Worm (Caenorhabditis elegans) whole organism, L1 larva: ENCODE results near the gene ari-2.

Source experiments
- C34B4.2 ChIP-seq: sonication (generic microtip); optimal IDR thresholded peaks from 2 replicates; lab custom pipeline; 2017; ENCODE audit warnings: mild to moderate bottlenecking, missing genetic modification characterization, missing compliant biosample characterization
- Y116A8C.19 ChIP-seq: sonication (generic microtip); optimal IDR thresholded peaks from 2 replicates; lab custom pipeline; 2016; ENCODE audit warnings: missing compliant biosample characterization, missing genetic modification characterization, borderline replicate concordance
- aha-1 ChIP-seq: fragments of 150-350 bp; optimal IDR thresholded peaks from 2 replicates; lab custom pipeline; 2014; ENCODE audit warnings: missing biosample characterization, missing genetic modification characterization
- aly-2 ChIP-seq: fragments of 150-350 bp; optimal IDR thresholded peaks from 2 replicates; lab custom pipeline; 2014; ENCODE audit warnings: missing biosample characterization, missing genetic modification characterization
- ama-1 ChIP-seq: fragments of 150-350 bp; optimal IDR thresholded peaks from 2 replicates; lab custom pipeline; 2014
- blmp-1 ChIP-seq: fragments of 150-350 bp; optimal IDR thresholded peaks from 2 replicates; lab custom pipeline; 2014; ENCODE audit warnings: missing biosample characterization, missing genetic modification characterization
- ceh-63 ChIP-seq: fragments of 200-800 bp; sonication (Bioruptor generic); optimal IDR thresholded peaks from 2 replicates; lab custom pipeline; 2018; ENCODE audit warnings: mild to moderate bottlenecking, missing genetic modification characterization, missing compliant biosample characterization
- ceh-8 ChIP-seq: fragments of 200-800 bp; sonication (Bioruptor generic); optimal IDR thresholded peaks from 2 replicates; lab custom pipeline; 2018; ENCODE audit warnings: mild to moderate bottlenecking, missing genetic modification characterization, moderate library complexity, missing compliant biosample characterization
- ceh-88 ChIP-seq: fragments of 200-800 bp; sonication (Bioruptor generic); IDR thresholded peaks from 2 replicates; pipeline ENCODE4 v1.3.6; 2022; ENCODE audit warnings: missing genetic modification characterization, missing compliant biosample characterization
- ceh-90 ChIP-seq: sonication (generic microtip); optimal IDR thresholded peaks from 2 replicates; lab custom pipeline; 2016; ENCODE audit warnings: missing genetic modification characterization, missing compliant biosample characterization
- ces-1 ChIP-seq: fragments of 150-350 bp; optimal IDR thresholded peaks from 2 replicates; lab custom pipeline; 2014; ENCODE audit warnings: missing biosample characterization, missing genetic modification reagents, missing genetic modification characterization
- dpl-1 ChIP-seq, 3 experiments: fragments of 150-350 bp in 2 of 3; sonication (generic microtip) in 1 of 3; optimal IDR thresholded peaks; 2 replicates each; lab custom pipeline; 2014 to 2017; ENCODE audit warnings: missing biosample characterization in 3 of 3, missing genetic modification characterization in 3 of 3, missing genetic modification reagents in 3 of 3
- efl-1 ChIP-seq, 4 experiments: fragments of 150-350 bp; optimal IDR thresholded peaks in 3 of 4; peaks in 1 of 4; 1 replicate in 1 of 4; 2 replicates in 3 of 4; lab custom pipeline; 2014; ENCODE audit warnings: missing biosample characterization in 2 of 4, missing genetic modification characterization in 2 of 4, missing genetic modification reagents in 2 of 4
- egl-13 ChIP-seq: sonication (generic microtip); optimal IDR thresholded peaks from 2 replicates; lab custom pipeline; 2016; ENCODE audit warnings: missing genotype, missing genetic modification reagents, missing genetic modification characterization, missing compliant biosample characterization
- egl-27 ChIP-seq, 2 experiments: fragments of 150-350 bp in 1 of 2; sonication (generic microtip); optimal IDR thresholded peaks; 3 replicates each; lab custom pipeline; 2017 to 2018; ENCODE audit warnings: missing biosample characterization in 2 of 2, missing genetic modification characterization in 2 of 2, missing genetic modification reagents in 2 of 2
- elt-2 ChIP-seq: sonication (generic microtip); optimal IDR thresholded peaks from 2 replicates; lab custom pipeline; 2016; ENCODE audit warnings: missing genetic modification characterization, mild to moderate bottlenecking, inconsistent platforms, missing compliant biosample characterization, missing genetic modification reagents
- fkh-4 ChIP-seq: sonication (generic microtip); optimal IDR thresholded peaks from 2 replicates; lab custom pipeline; 2016; ENCODE audit warnings: missing compliant biosample characterization, missing genetic modification characterization, borderline replicate concordance
- fkh-8 ChIP-seq: sonication (generic microtip); optimal IDR thresholded peaks from 2 replicates; lab custom pipeline; 2016; ENCODE audit warnings: mild to moderate bottlenecking, missing genetic modification characterization, missing compliant biosample characterization
- hlh-17 ChIP-seq: fragments of 200-800 bp; sonication (Bioruptor generic); optimal IDR thresholded peaks from 2 replicates; lab custom pipeline; 2018; ENCODE audit warnings: missing genetic modification characterization, mild to moderate bottlenecking, missing compliant biosample characterization, moderate library complexity, borderline replicate concordance
- hpl-2 ChIP-seq: fragments of 150-350 bp; optimal IDR thresholded peaks from 2 replicates; lab custom pipeline; 2014; ENCODE audit warnings: missing biosample characterization, missing genetic modification reagents, missing genetic modification characterization
- isw-1 ChIP-seq: fragments of 200-800 bp; sonication (Bioruptor generic); IDR thresholded peaks from 2 replicates; pipeline ENCODE4 v1.3.6; 2022; ENCODE audit warnings: missing genetic modification characterization, missing compliant biosample characterization
- lin-13 ChIP-seq: fragments of 150-350 bp; optimal IDR thresholded peaks from 2 replicates; lab custom pipeline; 2014; ENCODE audit warnings: missing biosample characterization, missing genetic modification reagents, missing genetic modification characterization
- lin-14 ChIP-seq: fragments of 200-800 bp; sonication (Bioruptor generic); optimal IDR thresholded peaks from 2 replicates; lab custom pipeline; 2018; ENCODE audit warnings: mild to moderate bottlenecking, missing genetic modification characterization, moderate library complexity, missing compliant biosample characterization
- lin-35 ChIP-seq, 2 experiments: fragments of 150-350 bp; optimal IDR thresholded peaks; 2 replicates each; lab custom pipeline; 2014; ENCODE audit warnings: missing biosample characterization in 2 of 2, missing genetic modification characterization in 2 of 2, missing genetic modification reagents in 2 of 2
- lir-3 ChIP-seq: sonication (generic microtip); optimal IDR thresholded peaks from 2 replicates; lab custom pipeline; 2016; ENCODE audit warnings: mild to moderate bottlenecking, missing genetic modification characterization, moderate library complexity, missing compliant biosample characterization; ENCODE audit not compliant: poor library complexity
- mef-2 ChIP-seq: fragments of 150-350 bp; optimal IDR thresholded peaks from 2 replicates; lab custom pipeline; 2014; ENCODE audit warnings: missing biosample characterization, missing genetic modification characterization
- mep-1 ChIP-seq: fragments of 150-350 bp; optimal IDR thresholded peaks from 2 replicates; lab custom pipeline; 2014; ENCODE audit warnings: missing biosample characterization, missing genetic modification characterization
- nhr-12 ChIP-seq: sonication (generic microtip); optimal IDR thresholded peaks from 2 replicates; lab custom pipeline; 2017; ENCODE audit warnings: missing biosample characterization, missing genetic modification characterization
- nhr-19 ChIP-seq: fragments of 200-800 bp; sonication (Bioruptor generic); conservative IDR thresholded peaks from 2 replicates; pipeline ENCODE4 v1.3.6; 2022; ENCODE audit warnings: missing genetic modification characterization, missing compliant biosample characterization
- nhr-20 ChIP-seq: sonication (generic microtip); optimal IDR thresholded peaks from 2 replicates; lab custom pipeline; 2016; ENCODE audit warnings: mild to moderate bottlenecking, missing genetic modification characterization, missing compliant biosample characterization
- nhr-47 ChIP-seq: sonication (generic microtip); optimal IDR thresholded peaks from 2 replicates; lab custom pipeline; 2016; ENCODE audit warnings: mild to moderate bottlenecking, missing genetic modification characterization, moderate library complexity, missing compliant biosample characterization
- nhr-76 ChIP-seq: sonication (generic microtip); optimal IDR thresholded peaks from 2 replicates; lab custom pipeline; 2017; ENCODE audit warnings: missing biosample characterization, missing genetic modification characterization
- nhr-77 ChIP-seq: fragments of 150-350 bp; optimal IDR thresholded peaks from 2 replicates; lab custom pipeline; 2014; ENCODE audit warnings: missing biosample characterization, missing genetic modification characterization
- nhr-85 ChIP-seq: sonication (generic microtip); peaks from one replicate; lab custom pipeline; 2016; ENCODE audit warnings: missing genetic modification characterization, inconsistent platforms, missing compliant biosample characterization
- nhr-90 ChIP-seq: sonication (generic microtip); optimal IDR thresholded peaks from 2 replicates; lab custom pipeline; 2016; ENCODE audit warnings: mild to moderate bottlenecking, missing genetic modification characterization, missing compliant biosample characterization; ENCODE audit not compliant: poor library complexity
- pax-3 ChIP-seq: fragments of 200-800 bp; sonication (Bioruptor generic); optimal IDR thresholded peaks from 2 replicates; lab custom pipeline; 2018; ENCODE audit warnings: mild to moderate bottlenecking, missing genetic modification characterization, moderate library complexity, missing compliant biosample characterization
- skn-1 ChIP-seq: fragments of 150-350 bp; optimal IDR thresholded peaks from 2 replicates; lab custom pipeline; 2014; ENCODE audit warnings: missing biosample characterization, missing genetic modification characterization
- snpc-4 ChIP-seq: fragments of 150-350 bp; optimal IDR thresholded peaks from 2 replicates; lab custom pipeline; 2014; ENCODE audit warnings: missing biosample characterization, missing genetic modification characterization
- tbx-2 ChIP-seq: sonication (generic microtip); optimal IDR thresholded peaks from 2 replicates; lab custom pipeline; 2016; ENCODE audit warnings: missing genetic modification characterization, missing compliant biosample characterization
- tlp-1 ChIP-seq: fragments of 150-350 bp; optimal IDR thresholded peaks from 2 replicates; lab custom pipeline; 2014; ENCODE audit warnings: missing biosample characterization, missing genetic modification characterization
- unc-130 ChIP-seq: fragments of 150-350 bp; optimal IDR thresholded peaks from 2 replicates; lab custom pipeline; 2017; ENCODE audit warnings: missing biosample characterization, missing genetic modification characterization, inconsistent platforms
- unc-30 ChIP-seq: sonication (generic microtip); optimal IDR thresholded peaks from 2 replicates; lab custom pipeline; 2017; ENCODE audit warnings: missing biosample characterization, missing genetic modification characterization
- xbp-1 ChIP-seq: sonication (generic microtip); optimal IDR thresholded peaks from 2 replicates; lab custom pipeline; 2016; ENCODE audit warnings: missing genetic modification characterization, missing compliant biosample characterization
- zag-1 ChIP-seq: fragments of 150-350 bp; optimal IDR thresholded peaks from 2 replicates; lab custom pipeline; 2014; ENCODE audit warnings: missing biosample characterization, missing genetic modification characterization
- ztf-4 ChIP-seq: fragments of 150-350 bp; optimal IDR thresholded peaks from 2 replicates; lab custom pipeline; 2014; ENCODE audit warnings: missing biosample characterization, missing genetic modification characterization

The ari-2 gene

ce11 chrIV:5582267-5582666, 31.3 kb downstream of the ari-2 start (continued):
- TF ChIP-seq ceh-8 (GFP tag; lab: Kevin White, UChicago) (peak; percentile 13), nhr-19 (GFP tag; lab: Robert Waterston, UW) (no peak), nhr-90 (tag; lab: Kevin White, UChicago) (no peak), zag-1 (tag; lab: Kevin White, UChicago) (no peak), nhr-47 (tag; lab: Kevin White, UChicago) (peak; percentile 29), lin-13 (GFP tag; lab: Kevin White, UChicago) (no peak), ama-1 (lab: Kevin White, UChicago) (no peak), hpl-2 (GFP tag; lab: Kevin White, UChicago) (no peak), xbp-1 (no peak), nhr-85 (no peak), unc-30 (tag; lab: Kevin White, UChicago) (no peak), skn-1 (tag; lab: Kevin White, UChicago) (no peak), C34B4.2 (tag; lab: Kevin White, UChicago) (no peak), nhr-77 (tag; lab: Kevin White, UChicago) (no peak), isw-1 (GFP tag; lab: Robert Waterston, UW) (no peak), hlh-17 (no peak), nhr-76 (tag; lab: Kevin White, UChicago) (no peak), Y116A8C.19 (tag; lab: Kevin White, UChicago) (no peak), ztf-4 (no peak), lir-3 (no peak), tlp-1 (tag; lab: Kevin White, UChicago) (no peak), mep-1 (tag; lab: Kevin White, UChicago) (peak; percentile 7), ces-1 (GFP tag; lab: Kevin White, UChicago) (no peak), nhr-12 (tag; lab: Kevin White, UChicago) (no peak), fkh-8 (tag; lab: Kevin White, UChicago) (peak; percentile 83), dpl-1 (GFP tag; optimal IDR thresholded peaks at IDR 0.05; lab: Kevin White, UChicago) (no peak), egl-13 (tag; lab: Kevin White, UChicago) (no peak), fkh-4 (tag; lab: Kevin White, UChicago) (no peak), tbx-2 (no peak)

ce11 chrIV:5582760-5583159, 31.8 kb downstream of the ari-2 start:
- TF ChIP-seq nhr-77 (tag; lab: Kevin White, UChicago) (no peak), efl-1 (optimal IDR thresholded peaks at IDR 0.05; lab: Kevin White, UChicago) (no peak), efl-1 (GFP tag; optimal IDR thresholded peaks at IDR 0.05 in 1 of 2; lab: Kevin White, UChicago) (peak in 1 of 2 experiments; percentile 60), ztf-4 (no peak), aha-1 (no peak), pax-3 (tag; lab: Kevin White, UChicago) (no peak), xbp-1 (peak; percentile 83), ceh-88 (GFP tag; lab: Robert Waterston, UW) (no peak), egl-27 (tag; optimal IDR thresholded peaks at IDR 0.05; lab: Kevin White, UChicago) (no peak), elt-2 (tag; lab: Kevin White, UChicago) (no peak), ceh-90 (tag; lab: Kevin White, UChicago) (no peak), unc-130 (tag; lab: Kevin White, UChicago) (no peak)

- TF ChIP-seq ces-1 (GFP tag; lab: Kevin White, UChicago) (no peak), aly-2 (tag; lab: Kevin White, UChicago) (no peak), efl-1 (optimal IDR thresholded peaks at IDR 0.05; lab: Kevin White, UChicago) (no peak), efl-1 (GFP tag; optimal IDR thresholded peaks at IDR 0.05 in 1 of 2; lab: Kevin White, UChicago) (no peak), mef-2 (tag; lab: Kevin White, UChicago) (no peak), ceh-63 (no peak), lin-35 (GFP tag; optimal IDR thresholded peaks at IDR 0.05; lab: Kevin White, UChicago) (peak in 1 of 2 experiments; percentile 54), nhr-20 (tag; lab: Kevin White, UChicago) (peak; percentile 16), lin-14 (peak; percentile 18), snpc-4 (tag; lab: Kevin White, UChicago) (no peak), blmp-1 (peak; percentile 7)
- TF ChIP-seq, all 84 proteins: peak for 4
These were observed 32.2 kb downstream of the ari-2 start for ce11 chrIV:5583184-5583583.
